Worm (Caenorhabditis elegans) whole organism, late embryonic: ENCODE measurements around the gene nhx-6.

Experiments
- ama-1 ChIP-seq: fragments of 150-350 bp; optimal IDR thresholded peaks from 2 replicates; lab custom pipeline; 2014
- ceh-2 ChIP-seq: sonication (generic microtip); optimal IDR thresholded peaks from 2 replicates; lab custom pipeline; 2016; ENCODE audit warnings: missing genotype, missing genetic modification characterization, missing compliant biosample characterization
- che-1 ChIP-seq: sonication (generic microtip); optimal IDR thresholded peaks from 2 replicates; lab custom pipeline; 2016; ENCODE audit warnings: mild to moderate bottlenecking, missing genetic modification characterization, missing compliant biosample characterization
- elt-2 ChIP-seq: sonication (generic microtip); optimal IDR thresholded peaks from 2 replicates; lab custom pipeline; 2016; ENCODE audit warnings: missing genetic modification reagents, missing genetic modification characterization, missing compliant biosample characterization
- ets-4 ChIP-seq: sonication (generic microtip); optimal IDR thresholded peaks from 2 replicates; lab custom pipeline; 2016; ENCODE audit warnings: missing genetic modification characterization, missing compliant biosample characterization
- fkh-6 ChIP-seq: sonication (generic microtip); optimal IDR thresholded peaks from 2 replicates; lab custom pipeline; 2016; ENCODE audit warnings: missing genetic modification characterization, missing compliant biosample characterization
- hlh-30 ChIP-seq: sonication (generic microtip); optimal IDR thresholded peaks from 2 replicates; lab custom pipeline; 2017; ENCODE audit warnings: antibody characterized with exemption, missing genetic modification characterization, missing compliant biosample characterization; ENCODE audit not compliant: insufficient read depth
- hlh-6 ChIP-seq: sonication (generic microtip); optimal IDR thresholded peaks from 2 replicates; lab custom pipeline; 2016; ENCODE audit warnings: missing genotype, missing genetic modification characterization, missing compliant biosample characterization
- pat-9 ChIP-seq: fragments of 200-800 bp; sonication (Bioruptor generic); optimal IDR thresholded peaks from 2 replicates; lab custom pipeline; 2018; ENCODE audit warnings: mild to moderate bottlenecking, missing genetic modification characterization, moderate library complexity, missing compliant biosample characterization
- pqm-1 ChIP-seq: sonication (generic microtip); optimal IDR thresholded peaks from 2 replicates; lab custom pipeline; 2016; ENCODE audit warnings: missing genetic modification characterization, missing compliant biosample characterization
- pros-1 ChIP-seq: fragments of 150-350 bp; optimal IDR thresholded peaks from 2 replicates; lab custom pipeline; 2014; ENCODE audit warnings: missing biosample characterization, missing genetic modification reagents, missing genetic modification characterization
- rnt-1 ChIP-seq: sonication (generic microtip); optimal IDR thresholded peaks from 2 replicates; lab custom pipeline; 2016; ENCODE audit warnings: missing genetic modification characterization, missing compliant biosample characterization
- tbx-2 ChIP-seq: sonication (generic microtip); optimal IDR thresholded peaks from 2 replicates; lab custom pipeline; 2016; ENCODE audit warnings: missing genetic modification characterization, missing compliant biosample characterization
- ttx-3 ChIP-seq: sonication (generic microtip); optimal IDR thresholded peaks from 2 replicates; lab custom pipeline; 2016; ENCODE audit warnings: missing genetic modification reagents, missing genetic modification characterization, missing compliant biosample characterization

ce11 chrII:1670985-1671384, 356 bp downstream of the nhx-6 start:
- no peak for TF ChIP-seq fkh-6 (tag; lab: Kevin White, UChicago)
- no peak for TF ChIP-seq pat-9
- no peak for TF ChIP-seq elt-2 (tag; lab: Kevin White, UChicago)
- no peak for TF ChIP-seq pros-1 (tag; lab: Kevin White, UChicago)
- no peak for TF ChIP-seq hlh-30 (tag; lab: Kevin White, UChicago)
- TF ChIP-seq che-1 (tag; lab: Kevin White, UChicago), result no peak
- no peak for TF ChIP-seq pqm-1 (tag; lab: Kevin White, UChicago)
- no peak for TF ChIP-seq ama-1 (lab: Kevin White, UChicago)
- TF ChIP-seq ceh-2, result no peak
- TF ChIP-seq tbx-2, result no peak
- no peak for TF ChIP-seq hlh-6 (tag; lab: Kevin White, UChicago)
- no peak for TF ChIP-seq ets-4 (tag; lab: Kevin White, UChicago)
- no peak for TF ChIP-seq rnt-1 (tag; lab: Kevin White, UChicago)
- TF ChIP-seq ttx-3 (tag; lab: Kevin White, UChicago), result no peak
